Worm (Caenorhabditis elegans) whole organism, L4/young adult: ENCODE results near the gene Y53F4B.51.

Experiments
- W03F9.2 ChIP-seq: fragments of 150-350 bp; optimal IDR thresholded peaks from 2 replicates; lab custom pipeline; 2014; ENCODE audit warnings: missing biosample characterization, missing genetic modification characterization
- dao-5 ChIP-seq: sonication (generic microtip); optimal IDR thresholded peaks from 2 replicates; lab custom pipeline; 2016; ENCODE audit warnings: missing genotype, missing genetic modification characterization, moderate library complexity, missing compliant biosample characterization
- him-1 ChIP-seq: sonication (generic microtip); optimal IDR thresholded peaks from 2 replicates; lab custom pipeline; 2016; ENCODE audit warnings: missing genotype, missing genetic modification reagents, missing genetic modification characterization, missing compliant biosample characterization

- TF ChIP-seq him-1 (tag; lab: Kevin White, UChicago) = no peak
- no peak for TF ChIP-seq dao-5 (tag; lab: Kevin White, UChicago)
- TF ChIP-seq W03F9.2 (tag; lab: Kevin White, UChicago) = no peak
Measured at ce11 chrII:14964877-14965276, 49.4 kb downstream of the Y53F4B.51 start.
